Worm (Caenorhabditis elegans) whole organism, L1 larva: ENCODE results near the gene ubc-7.

Experiments
- C16A3.4 ChIP-seq: fragments of 150-350 bp; optimal IDR thresholded peaks from 2 replicates; lab custom pipeline; 2014; ENCODE audit warnings: missing biosample characterization, missing genetic modification characterization
- ama-1 ChIP-seq: fragments of 150-350 bp; optimal IDR thresholded peaks from 2 replicates; lab custom pipeline; 2014
- blmp-1 ChIP-seq: fragments of 150-350 bp; optimal IDR thresholded peaks from 2 replicates; lab custom pipeline; 2014; ENCODE audit warnings: missing biosample characterization, missing genetic modification characterization
- ceh-63 ChIP-seq: fragments of 200-800 bp; sonication (Bioruptor generic); optimal IDR thresholded peaks from 2 replicates; lab custom pipeline; 2018; ENCODE audit warnings: mild to moderate bottlenecking, missing genetic modification characterization, missing compliant biosample characterization
- ceh-8 ChIP-seq: fragments of 200-800 bp; sonication (Bioruptor generic); optimal IDR thresholded peaks from 2 replicates; lab custom pipeline; 2018; ENCODE audit warnings: mild to moderate bottlenecking, missing genetic modification characterization, moderate library complexity, missing compliant biosample characterization
- ceh-82 ChIP-seq, 3 experiments: fragments of 150-350 bp in 1 of 3; sonication (generic microtip) in 2 of 3; optimal IDR thresholded peaks; 2 replicates each; lab custom pipeline; 2014 to 2017; ENCODE audit warnings: missing biosample characterization in 3 of 3, missing genetic modification characterization in 3 of 3
- ceh-90 ChIP-seq: sonication (generic microtip); optimal IDR thresholded peaks from 2 replicates; lab custom pipeline; 2016; ENCODE audit warnings: missing genetic modification characterization, missing compliant biosample characterization
- dsc-1 ChIP-seq: sonication (generic microtip); optimal IDR thresholded peaks from 2 replicates; lab custom pipeline; 2016; ENCODE audit warnings: mild to moderate bottlenecking, missing genetic modification characterization, missing compliant biosample characterization
- efl-1 ChIP-seq, 4 experiments: fragments of 150-350 bp; optimal IDR thresholded peaks in 3 of 4; peaks in 1 of 4; 1 replicate in 1 of 4; 2 replicates in 3 of 4; lab custom pipeline; 2014; ENCODE audit warnings: missing biosample characterization in 2 of 4, missing genetic modification characterization in 2 of 4, missing genetic modification reagents in 2 of 4
- efl-3 ChIP-seq: fragments of 200-800 bp; sonication (Bioruptor generic); optimal IDR thresholded peaks from 2 replicates; lab custom pipeline; 2018; ENCODE audit warnings: mild to moderate bottlenecking, missing genetic modification characterization, missing compliant biosample characterization
- egl-27 ChIP-seq, 2 experiments: fragments of 150-350 bp in 1 of 2; sonication (generic microtip); optimal IDR thresholded peaks; 3 replicates each; lab custom pipeline; 2017 to 2018; ENCODE audit warnings: missing biosample characterization in 2 of 2, missing genetic modification characterization in 2 of 2, missing genetic modification reagents in 2 of 2
- elt-2 ChIP-seq: sonication (generic microtip); optimal IDR thresholded peaks from 2 replicates; lab custom pipeline; 2016; ENCODE audit warnings: missing genetic modification characterization, mild to moderate bottlenecking, inconsistent platforms, missing compliant biosample characterization, missing genetic modification reagents
- fkh-10 ChIP-seq: sonication (generic microtip); optimal IDR thresholded peaks from 2 replicates; lab custom pipeline; 2017; ENCODE audit warnings: missing biosample characterization, missing genetic modification reagents, missing genetic modification characterization
- fkh-4 ChIP-seq: sonication (generic microtip); optimal IDR thresholded peaks from 2 replicates; lab custom pipeline; 2016; ENCODE audit warnings: missing compliant biosample characterization, missing genetic modification characterization, borderline replicate concordance
- fos-1 ChIP-seq: fragments of 150-350 bp; optimal IDR thresholded peaks from 2 replicates; lab custom pipeline; 2014; ENCODE audit warnings: missing biosample characterization, missing genetic modification characterization
- grh-1 ChIP-seq: fragments of 200-800 bp; sonication (Bioruptor generic); IDR thresholded peaks from 2 replicates; pipeline ENCODE4 v1.3.6; 2022; ENCODE audit warnings: missing genetic modification reagents, missing genetic modification characterization, missing compliant biosample characterization
- hlh-17 ChIP-seq: fragments of 200-800 bp; sonication (Bioruptor generic); optimal IDR thresholded peaks from 2 replicates; lab custom pipeline; 2018; ENCODE audit warnings: missing genetic modification characterization, mild to moderate bottlenecking, missing compliant biosample characterization, moderate library complexity, borderline replicate concordance
- hlh-4 ChIP-seq: sonication (generic microtip); optimal IDR thresholded peaks from 2 replicates; lab custom pipeline; 2016; ENCODE audit warnings: mild to moderate bottlenecking, missing genetic modification characterization, missing compliant biosample characterization
- hpl-2 ChIP-seq: fragments of 150-350 bp; optimal IDR thresholded peaks from 2 replicates; lab custom pipeline; 2014; ENCODE audit warnings: missing biosample characterization, missing genetic modification reagents, missing genetic modification characterization
- isw-1 ChIP-seq: fragments of 200-800 bp; sonication (Bioruptor generic); IDR thresholded peaks from 2 replicates; pipeline ENCODE4 v1.3.6; 2022; ENCODE audit warnings: missing genetic modification characterization, missing compliant biosample characterization
- lin-15B ChIP-seq: fragments of 150-350 bp; sonication (generic microtip); optimal IDR thresholded peaks from 3 replicates; lab custom pipeline; 2014; ENCODE audit warnings: missing biosample characterization, missing genetic modification characterization
- lin-35 ChIP-seq, 2 experiments: fragments of 150-350 bp; optimal IDR thresholded peaks; 2 replicates each; lab custom pipeline; 2014; ENCODE audit warnings: missing biosample characterization in 2 of 2, missing genetic modification characterization in 2 of 2, missing genetic modification reagents in 2 of 2
- lin-39 ChIP-seq: fragments of 150-350 bp; optimal IDR thresholded peaks from 2 replicates; lab custom pipeline; 2014; ENCODE audit warnings: missing biosample characterization, missing genetic modification reagents, missing genetic modification characterization
- lir-3 ChIP-seq: sonication (generic microtip); optimal IDR thresholded peaks from 2 replicates; lab custom pipeline; 2016; ENCODE audit warnings: mild to moderate bottlenecking, missing genetic modification characterization, moderate library complexity, missing compliant biosample characterization; ENCODE audit not compliant: poor library complexity
- lsy-2 ChIP-seq, 2 experiments: fragments of 150-350 bp; optimal IDR thresholded peaks; 2 replicates each; lab custom pipeline; 2014; ENCODE audit warnings: missing biosample characterization in 2 of 2, missing genetic modification characterization in 2 of 2
- mdl-1 ChIP-seq, 2 experiments: fragments of 150-350 bp; optimal IDR thresholded peaks; 2 replicates each; lab custom pipeline; 2014 to 2017; ENCODE audit warnings: missing biosample characterization in 2 of 2, missing genetic modification characterization in 2 of 2, inconsistent platforms in 1 of 2
- nhr-11 ChIP-seq: fragments of 150-350 bp; optimal IDR thresholded peaks from 2 replicates; lab custom pipeline; 2014; ENCODE audit warnings: missing biosample characterization, missing genetic modification characterization
- nhr-19 ChIP-seq: fragments of 200-800 bp; sonication (Bioruptor generic); conservative IDR thresholded peaks from 2 replicates; pipeline ENCODE4 v1.3.6; 2022; ENCODE audit warnings: missing genetic modification characterization, missing compliant biosample characterization
- nhr-20 ChIP-seq: sonication (generic microtip); optimal IDR thresholded peaks from 2 replicates; lab custom pipeline; 2016; ENCODE audit warnings: mild to moderate bottlenecking, missing genetic modification characterization, missing compliant biosample characterization
- nhr-28 ChIP-seq: fragments of 150-350 bp; optimal IDR thresholded peaks from 2 replicates; lab custom pipeline; 2014; ENCODE audit warnings: missing biosample characterization, missing genetic modification characterization
- nhr-47 ChIP-seq: sonication (generic microtip); optimal IDR thresholded peaks from 2 replicates; lab custom pipeline; 2016; ENCODE audit warnings: mild to moderate bottlenecking, missing genetic modification characterization, moderate library complexity, missing compliant biosample characterization
- nhr-71 ChIP-seq: sonication (generic microtip); optimal IDR thresholded peaks from 2 replicates; lab custom pipeline; 2016; ENCODE audit warnings: mild to moderate bottlenecking, missing genetic modification characterization, moderate library complexity, missing compliant biosample characterization
- nhr-77 ChIP-seq: fragments of 150-350 bp; optimal IDR thresholded peaks from 2 replicates; lab custom pipeline; 2014; ENCODE audit warnings: missing biosample characterization, missing genetic modification characterization
- nhr-84 ChIP-seq: sonication (generic microtip); optimal IDR thresholded peaks from 2 replicates; lab custom pipeline; 2017; ENCODE audit warnings: missing biosample characterization, missing genetic modification characterization
- nhr-90 ChIP-seq: sonication (generic microtip); optimal IDR thresholded peaks from 2 replicates; lab custom pipeline; 2016; ENCODE audit warnings: mild to moderate bottlenecking, missing genetic modification characterization, missing compliant biosample characterization; ENCODE audit not compliant: poor library complexity
- pqm-1 ChIP-seq: sonication (generic microtip); optimal IDR thresholded peaks from 3 replicates; lab custom pipeline; 2017; ENCODE audit warnings: missing biosample characterization, missing genetic modification characterization
- rnt-1 ChIP-seq: sonication (generic microtip); optimal IDR thresholded peaks from 2 replicates; lab custom pipeline; 2016; ENCODE audit warnings: mild to moderate bottlenecking, missing genetic modification characterization, moderate library complexity, missing compliant biosample characterization
- skn-1 ChIP-seq: fragments of 150-350 bp; optimal IDR thresholded peaks from 2 replicates; lab custom pipeline; 2014; ENCODE audit warnings: missing biosample characterization, missing genetic modification characterization
- snpc-4 ChIP-seq: fragments of 150-350 bp; optimal IDR thresholded peaks from 2 replicates; lab custom pipeline; 2014; ENCODE audit warnings: missing biosample characterization, missing genetic modification characterization
- sox-4 ChIP-seq: sonication (generic microtip); optimal IDR thresholded peaks from 2 replicates; lab custom pipeline; 2016; ENCODE audit warnings: missing genetic modification characterization, missing compliant biosample characterization
- sptf-1 ChIP-seq: fragments of 150-350 bp; optimal IDR thresholded peaks from 2 replicates; lab custom pipeline; 2014; ENCODE audit warnings: missing biosample characterization, missing genetic modification characterization
- sup-37 ChIP-seq: fragments of 200-800 bp; sonication (Bioruptor generic); optimal IDR thresholded peaks from 2 replicates; lab custom pipeline; 2018; ENCODE audit warnings: mild to moderate bottlenecking, missing genetic modification characterization, missing compliant biosample characterization
- swsn-7 ChIP-seq: sonication (generic microtip); optimal IDR thresholded peaks from 2 replicates; lab custom pipeline; 2016; ENCODE audit warnings: missing genetic modification characterization, missing compliant biosample characterization
- tbx-2 ChIP-seq: sonication (generic microtip); optimal IDR thresholded peaks from 2 replicates; lab custom pipeline; 2016; ENCODE audit warnings: missing genetic modification characterization, missing compliant biosample characterization
- tlp-1 ChIP-seq: fragments of 150-350 bp; optimal IDR thresholded peaks from 2 replicates; lab custom pipeline; 2014; ENCODE audit warnings: missing biosample characterization, missing genetic modification characterization
- unc-130 ChIP-seq: fragments of 150-350 bp; optimal IDR thresholded peaks from 2 replicates; lab custom pipeline; 2017; ENCODE audit warnings: missing biosample characterization, missing genetic modification characterization, inconsistent platforms
- unc-30 ChIP-seq: sonication (generic microtip); optimal IDR thresholded peaks from 2 replicates; lab custom pipeline; 2017; ENCODE audit warnings: missing biosample characterization, missing genetic modification characterization
- unc-62 ChIP-seq: fragments of 150-350 bp; optimal IDR thresholded peaks from 2 replicates; lab custom pipeline; 2014; ENCODE audit warnings: missing biosample characterization, missing genetic modification reagents, missing genetic modification characterization
- unc-86 ChIP-seq: sonication (generic microtip); optimal IDR thresholded peaks from 2 replicates; lab custom pipeline; 2016; ENCODE audit warnings: missing genetic modification characterization, missing compliant biosample characterization
- unc-98 ChIP-seq: fragments of 200-800 bp; sonication (Bioruptor generic); IDR thresholded peaks from 2 replicates; pipeline ENCODE4 v1.3.6; 2022; ENCODE audit warnings: missing genetic modification characterization, missing compliant biosample characterization
- xbp-1 ChIP-seq: sonication (generic microtip); optimal IDR thresholded peaks from 2 replicates; lab custom pipeline; 2016; ENCODE audit warnings: missing genetic modification characterization, missing compliant biosample characterization
- zag-1 ChIP-seq: fragments of 150-350 bp; optimal IDR thresholded peaks from 2 replicates; lab custom pipeline; 2014; ENCODE audit warnings: missing biosample characterization, missing genetic modification characterization
- zip-4 ChIP-seq: fragments of 200-800 bp; sonication (Bioruptor generic); optimal IDR thresholded peaks from 2 replicates; lab custom pipeline; 2018; ENCODE audit warnings: mild to moderate bottlenecking, missing genetic modification characterization, moderate library complexity, missing compliant biosample characterization

ubc-7 gene

ce11 chrIII:9629855-9630254, 1.1 kb downstream of the ubc-7 start, which contains the start of gene rpac-19 (continued):
- no peak for TF ChIP-seq pqm-1 (tag; lab: Kevin White, UChicago)
- no peak for TF ChIP-seq nhr-77
- peak; percentile 26 for TF ChIP-seq ceh-90
- peak; percentile 67 for TF ChIP-seq swsn-7 (tag; lab: Kevin White, UChicago)
- peak; percentile 70 for TF ChIP-seq skn-1 (tag; lab: Kevin White, UChicago)
- peak; percentile 81 for TF ChIP-seq nhr-90 (tag; lab: Kevin White, UChicago)
- no peak for TF ChIP-seq tlp-1 (tag; lab: Kevin White, UChicago)
- TF ChIP-seq lin-35 (GFP tag; optimal IDR thresholded peaks at IDR 0.05; lab: Kevin White, UChicago), result peak; percentile 50 to 69
- no peak for TF ChIP-seq unc-98 (GFP tag; lab: Robert Waterston, UW)
- TF ChIP-seq fos-1 (tag; lab: Kevin White, UChicago), result no peak
- no peak for TF ChIP-seq ceh-8 (GFP tag; lab: Kevin White, UChicago)
- no peak for TF ChIP-seq sox-4 (tag; lab: Kevin White, UChicago)
- TF ChIP-seq zip-4 (GFP tag; lab: Kevin White, UChicago), result peak; percentile 31
- TF ChIP-seq nhr-20 (tag; lab: Kevin White, UChicago), result peak; percentile 47
- TF ChIP-seq lir-3 (tag; lab: Kevin White, UChicago), result peak; percentile 37
- TF ChIP-seq lin-39 (tag; lab: Kevin White, UChicago), result peak; percentile 4
- TF ChIP-seq zag-1 (tag; lab: Kevin White, UChicago), result no peak
- TF ChIP-seq C16A3.4 (tag; lab: Kevin White, UChicago), result peak; percentile 56
- TF ChIP-seq dsc-1, result peak; percentile 63
- TF ChIP-seq fkh-4 (tag; lab: Kevin White, UChicago), result no peak
- TF ChIP-seq nhr-28 (tag; lab: Kevin White, UChicago), result no peak
- TF ChIP-seq egl-27 (tag; optimal IDR thresholded peaks at IDR 0.05; lab: Kevin White, UChicago), result no peak
- TF ChIP-seq ceh-63 (GFP tag; lab: Kevin White, UChicago), result no peak
- TF ChIP-seq snpc-4 (tag; lab: Kevin White, UChicago), result peak; percentile 39
- no peak for TF ChIP-seq nhr-11
- TF ChIP-seq tbx-2 (tag; lab: Kevin White, UChicago), result peak; percentile 55
- peak; percentile 42 for TF ChIP-seq nhr-19 (GFP tag; lab: Robert Waterston, UW)
- TF ChIP-seq unc-86 (tag; lab: Kevin White, UChicago), result peak; percentile 40
- no peak for TF ChIP-seq sup-37
- TF ChIP-seq xbp-1 (tag; lab: Kevin White, UChicago), result peak; percentile 51
- peak; percentile 48 to 70 for TF ChIP-seq efl-1 (optimal IDR thresholded peaks at IDR 0.05; lab: Kevin White, UChicago)
- TF ChIP-seq efl-1 (GFP tag; optimal IDR thresholded peaks at IDR 0.05 in 1 of 2; lab: Kevin White, UChicago), result peak; percentile 63 to 98
- TF ChIP-seq rnt-1, result peak; percentile 68
- TF ChIP-seq nhr-71 (tag; lab: Kevin White, UChicago), result peak; percentile 76
- no peak for TF ChIP-seq grh-1 (GFP tag; lab: Robert Waterston, UW)
- peak; percentile 72 for TF ChIP-seq blmp-1 (tag; lab: Kevin White, UChicago)
- peak; percentile 10 to 18 (median 14) for TF ChIP-seq ceh-82 (tag; optimal IDR thresholded peaks at IDR 0.05; lab: Kevin White, UChicago)
- TF ChIP-seq elt-2 (tag; lab: Kevin White, UChicago), result peak; percentile 22
- TF ChIP-seq lin-15B (tag; lab: Kevin White, UChicago), result no peak
- TF ChIP-seq lsy-2 (tag; optimal IDR thresholded peaks at IDR 0.05; lab: Kevin White, UChicago), result peak; percentile 62 to 66
- no peak for TF ChIP-seq unc-30 (tag; lab: Kevin White, UChicago)
- no peak for TF ChIP-seq fkh-10 (GFP tag; lab: Kevin White, UChicago)
- peak; percentile 70 for TF ChIP-seq unc-130 (tag; lab: Kevin White, UChicago)
- TF ChIP-seq sptf-1, result no peak
- no peak for TF ChIP-seq efl-3 (GFP tag; lab: Kevin White, UChicago)
- TF ChIP-seq unc-62, result no peak
- no peak for TF ChIP-seq hlh-17 (GFP tag; lab: Kevin White, UChicago)
- no peak for TF ChIP-seq hlh-4
- no peak for TF ChIP-seq hpl-2 (GFP tag; lab: Kevin White, UChicago)
- peak in 1 of 2 experiments; percentile 14 for TF ChIP-seq mdl-1 (tag; optimal IDR thresholded peaks at IDR 0.05; lab: Kevin White, UChicago)
- peak; percentile 87 for TF ChIP-seq ama-1
- TF ChIP-seq isw-1, result no peak
- TF ChIP-seq nhr-47 (tag; lab: Kevin White, UChicago), result peak; percentile 77
- no peak for TF ChIP-seq nhr-84
